Fruit fly (Drosophila melanogaster): Measurements from ENCODE around the gene CG46448.
A peak's percentile ranks its signal among the peaks of the same experiment; 100 is the strongest.

CG46448 gene

dm6 chr2L:2394872-2395271 lies 3.4 kb downstream of the CG46448 start (continued):
- TF ChIP-seq PHDP (tag; optimal IDR thresholded peaks at IDR 0.05) (peak; percentile 4), sens (GFP tag) (peak; percentile 6), row (GFP tag; IDR thresholded peaks at IDR 0.05) (peak; percentile 47; the same call in 2 of the 3 replicates), nerfin-2 (GFP tag; IDR thresholded peaks at IDR 0.05; ENCODE audit: partially characterized antibody) (no peak), CG17361 (GFP tag; IDR thresholded peaks at IDR 0.05) (no peak), CG5180 (GFP tag; optimal IDR thresholded peaks at IDR 0.05) (no peak), CG4282 (GFP tag; optimal IDR thresholded peaks at IDR 0.05) (no peak), vvl (GFP tag; IDR thresholded peaks at IDR 0.05) (peak; percentile 27; the same call in 1 of the 2 replicates), CG31224 (GFP tag; IDR thresholded peaks at IDR 0.05) (no peak), CG17802 (tag; optimal IDR thresholded peaks at IDR 0.05) (no peak), Ets65A (GFP tag) (no peak), CG2678 (tag; optimal IDR thresholded peaks at IDR 0.05) (peak; percentile 36), fd3F (GFP tag; optimal IDR thresholded peaks at IDR 0.05) (no peak), gcm (GFP tag; optimal IDR thresholded peaks at IDR 0.05) (no peak), trem (tag; optimal IDR thresholded peaks at IDR 0.05) (no peak), CG32767 (GFP tag; IDR thresholded peaks at IDR 0.05) (no peak), CG7556 (GFP tag; optimal IDR thresholded peaks at IDR 0.05) (peak; percentile 16), CG11093 (GFP tag; IDR thresholded peaks at IDR 0.05) (no peak), Oaz (GFP tag; IDR thresholded peaks at IDR 0.05) (no peak), CG6254 (GFP tag; optimal IDR thresholded peaks at IDR 0.05) (no peak), Bgb (GFP tag; IDR thresholded peaks at IDR 0.05; ENCODE audit: partially characterized antibody) (no peak), Dbx (GFP tag; IDR thresholded peaks at IDR 0.05) (no peak), CG7839 (tag; optimal IDR thresholded peaks at IDR 0.05) (peak; percentile 8), tll (GFP tag; optimal IDR thresholded peaks at IDR 0.05) (no peak), onecut (GFP tag; IDR thresholded peaks at IDR 0.05) (peak; percentile 54), Atf-2 (GFP tag; optimal IDR thresholded peaks at IDR 0.05) (no peak), lbe (GFP tag; optimal IDR thresholded peaks at IDR 0.05) (no peak), insv (GFP tag; optimal IDR thresholded peaks at IDR 0.05) (no peak), CG18599 (GFP tag; optimal IDR thresholded peaks at IDR 0.05) (peak; percentile 48), CG6791 (GFP tag; IDR thresholded peaks at IDR 0.05; ENCODE audit: partially characterized antibody) (no peak), zen (tag; optimal IDR thresholded peaks at IDR 0.05) (no peak), Dref (GFP tag; IDR thresholded peaks at IDR 0.05) (no peak), Ets97D (GFP tag; optimal IDR thresholded peaks at IDR 0.05) (no peak), CG2120 (GFP tag; optimal IDR thresholded peaks at IDR 0.05) (no peak), so (GFP tag; IDR thresholded peaks at IDR 0.05) (no peak), CG13424 (tag; optimal IDR thresholded peaks at IDR 0.05) (peak; percentile 10), ci (GFP tag; IDR thresholded peaks at IDR 0.05) (no peak), croc (GFP tag; conservative IDR thresholded peaks at IDR 0.05) (no peak), CG11504 (tag; optimal IDR thresholded peaks at IDR 0.05) (peak; percentile 40), h (optimal IDR thresholded peaks at IDR 0.05) (no peak), CG6689 (GFP tag; IDR thresholded peaks at IDR 0.05) (0 out of 2 replicates have a peak, but pooled peaks have one; percentile 14), grau (tag; optimal IDR thresholded peaks at IDR 0.05) (no peak), sqz (GFP tag; optimal IDR thresholded peaks at IDR 0.05) (no peak), CG17328 (GFP tag; IDR thresholded peaks at IDR 0.05) (peak; percentile 45; the same call in 1 of the 2 replicates), Optix (GFP tag; IDR thresholded peaks at IDR 0.05) (no peak), gem (tag; optimal IDR thresholded peaks at IDR 0.05) (peak; percentile 40), sr (GFP tag; IDR thresholded peaks at IDR 0.05) (no peak), Xrp1 (GFP tag; IDR thresholded peaks at IDR 0.05) (0 out of 2 replicates have a peak, but pooled peaks have one; percentile 9), CG4820 (GFP tag; optimal IDR thresholded peaks at IDR 0.05) (no peak), Sox102F (GFP tag; optimal IDR thresholded peaks at IDR 0.05) (peak; percentile 37), nerfin-1 (tag; optimal IDR thresholded peaks at IDR 0.05) (no peak)

Data from whole organism, embryonic.